Fruit fly (Drosophila melanogaster) whole organism, pupa: ENCODE measurements around the gene Acox3.
A peak's percentile ranks its signal among the peaks of the same experiment; 100 is the strongest.

Experiments
- CG10348 ChIP-seq: fragments of 200-800 bp; sonication (Bioruptor generic); IDR thresholded peaks from 2 replicates; pipeline ENCODE4 v1.3.6; 2022; ENCODE audit warnings: missing biosample characterization, missing genetic modification characterization
- CG12605 ChIP-seq: fragments of 200-800 bp; sonication (Bioruptor generic); IDR thresholded peaks from 2 replicates; pipeline ENCODE4 v1.3.6; 2022; ENCODE audit warnings: missing biosample characterization, missing genetic modification characterization
- CG13204 ChIP-seq: fragments of 200-800 bp; sonication (Bioruptor generic); optimal IDR thresholded peaks from 2 replicates; lab custom pipeline; 2018; ENCODE audit warnings: missing biosample characterization, mild to moderate bottlenecking, missing genetic modification characterization, moderate library complexity
- CG14655 ChIP-seq: fragments of 200-800 bp; sonication (Bioruptor generic); optimal IDR thresholded peaks from 3 replicates; lab custom pipeline; 2017; ENCODE audit warnings: mild to moderate bottlenecking, missing biosample characterization, missing genetic modification reagents, missing genetic modification characterization
- CG15710 ChIP-seq: fragments of 200-800 bp; sonication (Bioruptor generic); optimal IDR thresholded peaks from 2 replicates; lab custom pipeline; 2018; ENCODE audit warnings: missing biosample characterization, mild to moderate bottlenecking, missing genetic modification characterization, moderate library complexity
- CG17806 ChIP-seq: fragments of 200-800 bp; sonication (Bioruptor generic); optimal IDR thresholded peaks from 2 replicates; lab custom pipeline; 2018; ENCODE audit warnings: missing biosample characterization, mild to moderate bottlenecking, missing genetic modification characterization, moderate library complexity
- CG32121 ChIP-seq: fragments of 200-800 bp; sonication (Bioruptor generic); IDR thresholded peaks from 2 replicates; pipeline ENCODE4 v1.3.6; 2022; ENCODE audit warnings: missing biosample characterization, missing genetic modification characterization
- CG34367 ChIP-seq: fragments of 200-800 bp; sonication (Bioruptor generic); optimal IDR thresholded peaks from 2 replicates; lab custom pipeline; 2018; ENCODE audit warnings: missing biosample characterization, mild to moderate bottlenecking, missing genetic modification characterization
- CG4496 ChIP-seq: fragments of 200-800 bp; sonication (Bioruptor generic); IDR thresholded peaks from 3 replicates; pipeline ENCODE4 v1.3.6; 2022; ENCODE audit warnings: missing biosample characterization, missing genetic modification characterization
- CG8159 ChIP-seq: fragments of 200-800 bp; sonication (Bioruptor generic); optimal IDR thresholded peaks from 3 replicates; lab custom pipeline; 2018; ENCODE audit warnings: missing biosample characterization, mild to moderate bottlenecking, missing genetic modification characterization, moderate library complexity
- CG8301 ChIP-seq: fragments of 200-800 bp; sonication (Bioruptor generic); optimal IDR thresholded peaks from 2 replicates; lab custom pipeline; 2018; ENCODE audit warnings: missing biosample characterization, mild to moderate bottlenecking, missing genetic modification characterization
- CG9948 ChIP-seq: fragments of 200-800 bp; sonication (Bioruptor generic); optimal IDR thresholded peaks from 2 replicates; lab custom pipeline; 2018; ENCODE audit warnings: missing biosample characterization, mild to moderate bottlenecking, missing genetic modification characterization, moderate library complexity
- EcR ChIP-seq: fragments of 200-800 bp; sonication (Bioruptor generic); optimal IDR thresholded peaks from 3 replicates; lab custom pipeline; 2019; ENCODE audit warnings: missing biosample characterization, missing genetic modification characterization, mild to moderate bottlenecking, moderate library complexity, missing genetic modification reagents
- Ets98B ChIP-seq: fragments of 200-800 bp; sonication (Bioruptor generic); IDR thresholded peaks from 2 replicates; pipeline ENCODE4 v1.3.6; 2022; ENCODE audit warnings: missing biosample characterization, missing genetic modification characterization
- Pif1A ChIP-seq: fragments of 200-800 bp; sonication (Bioruptor generic); optimal IDR thresholded peaks from 3 replicates; lab custom pipeline; 2016; ENCODE audit warnings: missing biosample characterization, missing genetic modification characterization
- Pif1B ChIP-seq: fragments of 200-800 bp; sonication (Bioruptor generic); optimal IDR thresholded peaks from 3 replicates; lab custom pipeline; 2016; ENCODE audit warnings: missing biosample characterization, missing genetic modification characterization
- Snoo ChIP-seq: fragments of 200-800 bp; sonication (Bioruptor generic); optimal IDR thresholded peaks from 3 replicates; lab custom pipeline; 2017; ENCODE audit warnings: missing biosample characterization, mild to moderate bottlenecking, missing genetic modification characterization, inconsistent platforms
- fd96Ca ChIP-seq: fragments of 200-800 bp; sonication (Bioruptor generic); IDR thresholded peaks from 3 replicates; pipeline ENCODE4 v1.3.6; 2022; ENCODE audit warnings: missing biosample characterization, missing genetic modification characterization
- gl ChIP-seq: fragments of 200-800 bp; sonication (Bioruptor generic); optimal IDR thresholded peaks from 2 replicates; lab custom pipeline; 2018; ENCODE audit warnings: missing biosample characterization, mild to moderate bottlenecking, missing genetic modification characterization
- rn ChIP-seq: fragments of 200-800 bp; sonication (Bioruptor generic); IDR thresholded peaks from 2 replicates; pipeline ENCODE4 v1.3.6; 2022; ENCODE audit warnings: missing biosample characterization, missing genetic modification characterization

Gene Acox3

DNA sequence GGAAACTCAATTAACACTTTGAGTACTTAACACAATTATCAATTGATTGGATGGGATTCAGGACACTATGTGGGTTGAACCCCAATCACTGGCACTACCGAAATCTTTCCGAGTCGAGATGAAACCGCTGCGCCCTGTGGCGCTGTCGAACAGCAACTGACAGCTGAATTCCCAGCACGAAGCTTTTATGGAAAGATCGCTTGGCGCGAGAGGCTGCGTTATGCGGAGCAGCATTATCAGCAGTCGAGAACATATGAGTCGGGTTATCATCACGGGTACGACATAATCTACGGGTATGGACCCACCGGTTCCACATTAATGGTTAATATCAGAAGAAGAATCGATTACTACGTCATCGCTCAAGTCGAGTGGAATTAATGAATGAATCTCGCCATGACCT is 25.1 kb downstream of the Acox3 start, which contains the start of gene Tig:
Gene Tig (minus strand): TSS at position 163 of the 400 bp plus-strand sequence.
- TF ChIP-seq fd96Ca = no peak
- no peak for TF ChIP-seq CG9948 (tag; lab: Kevin White, UChicago)
- no peak for TF ChIP-seq CG4496 (GFP tag; lab: Robert Waterston, UW)
- TF ChIP-seq CG34367 (tag; lab: Kevin White, UChicago) = no peak
- TF ChIP-seq CG13204 (GFP tag; lab: Kevin White, UChicago) = no peak
- no peak for TF ChIP-seq CG8301
- TF ChIP-seq EcR (GFP tag; lab: Kevin White, UChicago) = no peak
- TF ChIP-seq CG10348 (GFP tag; lab: Robert Waterston, UW) = no peak

DNA sequence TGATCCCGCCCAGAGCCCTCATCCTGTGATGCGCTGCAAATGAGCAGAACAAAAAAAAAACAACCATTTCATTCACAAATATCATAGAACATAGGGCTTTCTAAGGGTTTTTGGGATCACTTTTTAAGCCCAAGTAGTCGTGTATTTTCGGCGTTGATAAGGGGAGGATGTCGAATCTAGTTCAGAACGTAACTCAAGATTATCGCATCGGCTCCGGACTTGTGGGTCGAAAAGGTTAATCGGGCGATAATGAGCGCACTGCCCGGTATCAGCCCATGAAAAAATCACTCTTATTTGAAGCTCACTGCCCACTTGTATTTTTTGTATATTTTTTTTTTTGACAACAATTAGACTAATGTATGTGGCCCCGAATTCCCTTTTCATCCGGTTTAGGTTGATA is 25.7 kb downstream of the Acox3 start:
- TF ChIP-seq EcR (GFP tag; lab: Kevin White, UChicago) (no peak), Snoo (no peak), CG9948 (tag; lab: Kevin White, UChicago) (no peak), CG17806 (tag; lab: Kevin White, UChicago) (no peak), fd96Ca (no peak), CG14655 (GFP tag; lab: Kevin White, UChicago) (no peak), CG34367 (tag; lab: Kevin White, UChicago) (no peak), Ets98B (GFP tag; lab: Robert Waterston, UW) (no peak), rn (no peak), CG13204 (GFP tag; lab: Kevin White, UChicago) (no peak)

dm6 chr2L:6421495-6421894 is 26.7 kb downstream of the Acox3 start:
- no peak for TF ChIP-seq CG12605 (GFP tag; lab: Robert Waterston, UW)
- TF ChIP-seq CG14655 (GFP tag; lab: Kevin White, UChicago) = no peak
- TF ChIP-seq CG8159 = no peak
- no peak for TF ChIP-seq Pif1A
- no peak for TF ChIP-seq CG8301
- no peak for TF ChIP-seq Ets98B (GFP tag; lab: Robert Waterston, UW)
- no peak for TF ChIP-seq fd96Ca
- no peak for TF ChIP-seq EcR (GFP tag; lab: Kevin White, UChicago)
- TF ChIP-seq CG32121 (GFP tag; lab: Robert Waterston, UW) = no peak
- no peak for TF ChIP-seq CG9948 (tag; lab: Kevin White, UChicago)
- no peak for TF ChIP-seq gl (tag; lab: Kevin White, UChicago)
- TF ChIP-seq CG13204 (GFP tag; lab: Kevin White, UChicago) = no peak
- no peak for TF ChIP-seq CG34367 (tag; lab: Kevin White, UChicago)
- TF ChIP-seq Snoo = no peak
- no peak for TF ChIP-seq Pif1B
- TF ChIP-seq CG17806 (tag; lab: Kevin White, UChicago) = no peak
- no peak for TF ChIP-seq rn
- TF ChIP-seq CG4496 (GFP tag; lab: Robert Waterston, UW) = no peak

dm6 chr2L:6411953-6412352 is 36.2 kb downstream of the Acox3 start, which contains the start of gene CG13982:
CG13982 (plus strand) TSS chr2L:6412315.
- TF ChIP-seq Pif1A = no peak
- TF ChIP-seq CG8301 = no peak
- TF ChIP-seq CG9948 (tag; lab: Kevin White, UChicago) = no peak
- no peak for TF ChIP-seq CG13204 (GFP tag; lab: Kevin White, UChicago)
- TF ChIP-seq Pif1B = no peak
- no peak for TF ChIP-seq CG17806 (tag; lab: Kevin White, UChicago)
- no peak for TF ChIP-seq rn
- no peak for TF ChIP-seq CG15710
- no peak for TF ChIP-seq EcR (GFP tag; lab: Kevin White, UChicago)
- TF ChIP-seq CG4496 (GFP tag; lab: Robert Waterston, UW) = no peak

DNA sequence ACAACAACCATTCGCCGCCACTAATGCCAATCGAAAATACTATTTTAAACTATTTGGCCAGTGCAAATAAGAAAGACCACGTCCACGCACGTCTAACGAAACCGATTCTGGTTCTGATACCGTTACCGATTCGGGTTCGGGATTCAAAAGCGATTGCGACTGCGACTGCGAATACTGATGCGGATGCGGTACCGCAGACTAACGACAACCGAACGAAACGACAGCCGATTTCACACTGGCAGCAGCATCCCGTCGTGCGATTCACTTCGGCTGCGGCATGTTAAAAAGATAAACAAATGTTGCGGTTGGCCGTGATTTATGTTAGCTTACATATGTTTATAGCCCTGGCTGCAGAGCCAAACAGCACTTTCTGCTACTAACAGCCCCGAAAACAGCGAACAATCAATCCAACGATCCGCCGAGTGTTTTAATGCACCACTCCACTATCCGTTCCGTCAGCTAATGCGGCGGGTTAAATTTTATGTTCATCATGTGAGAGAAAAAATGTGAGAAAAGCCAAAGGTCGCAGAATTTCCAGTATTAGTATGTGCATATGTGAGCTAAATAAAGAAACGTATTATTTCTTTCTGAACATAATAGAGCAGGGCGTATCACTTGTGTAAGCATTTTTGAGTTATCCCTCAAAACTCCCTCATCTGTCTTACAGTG is 37.0 kb downstream of the Acox3 start, which contains the start of gene DIP-epsilon:
Gene DIP-epsilon (minus strand): TSS at position 238 of the 669 bp plus-strand sequence.
- peak; percentile 27; the same call in 1 of the 3 replicates for TF ChIP-seq CG4496 (GFP tag; lab: Robert Waterston, UW)
- no peak for TF ChIP-seq CG8159

DNA sequence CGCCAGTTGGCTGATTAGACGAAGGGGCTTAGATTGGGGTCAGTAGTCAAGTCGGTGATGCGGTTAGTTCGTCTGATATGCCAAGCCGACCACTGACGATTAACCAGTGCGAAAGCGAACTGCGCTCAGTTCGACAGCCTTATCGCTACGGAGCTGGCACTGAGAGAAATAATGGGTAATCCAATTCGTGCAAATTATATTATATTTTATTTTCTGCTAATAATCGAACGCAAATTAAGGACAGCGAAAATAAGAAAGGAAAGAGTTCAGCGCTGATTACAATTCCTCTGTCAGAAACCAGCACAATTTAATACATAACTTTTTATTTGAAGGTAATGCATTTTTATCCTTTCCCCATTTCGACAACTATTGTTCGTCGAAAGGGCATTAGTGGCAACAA is 51.1 kb downstream of the Acox3 start, which contains the start of gene CG42369:
Gene CG42369 (minus strand): TSS at position 101 of the 400 bp plus-strand sequence.
- TF ChIP-seq CG15710 = no peak
- TF ChIP-seq Pif1B = no peak
- no peak for TF ChIP-seq CG14655 (GFP tag; lab: Kevin White, UChicago)
- TF ChIP-seq CG8301 = no peak
- TF ChIP-seq Snoo = no peak
- TF ChIP-seq CG9948 (tag; lab: Kevin White, UChicago) = no peak
- no peak for TF ChIP-seq gl (tag; lab: Kevin White, UChicago)
- no peak for TF ChIP-seq CG32121 (GFP tag; lab: Robert Waterston, UW)
- no peak for TF ChIP-seq CG34367 (tag; lab: Kevin White, UChicago)
- TF ChIP-seq fd96Ca = no peak
- TF ChIP-seq, all 21 proteins: peak for 0

dm6 chr2L:6391469-6391868 is 56.7 kb downstream of the Acox3 start:
- TF ChIP-seq CG8301 (no peak), Pif1B (no peak), Pif1A (no peak)
